Worm (Caenorhabditis elegans): Measurements from ENCODE around the gene egl-26.

Gene egl-26

DNA sequence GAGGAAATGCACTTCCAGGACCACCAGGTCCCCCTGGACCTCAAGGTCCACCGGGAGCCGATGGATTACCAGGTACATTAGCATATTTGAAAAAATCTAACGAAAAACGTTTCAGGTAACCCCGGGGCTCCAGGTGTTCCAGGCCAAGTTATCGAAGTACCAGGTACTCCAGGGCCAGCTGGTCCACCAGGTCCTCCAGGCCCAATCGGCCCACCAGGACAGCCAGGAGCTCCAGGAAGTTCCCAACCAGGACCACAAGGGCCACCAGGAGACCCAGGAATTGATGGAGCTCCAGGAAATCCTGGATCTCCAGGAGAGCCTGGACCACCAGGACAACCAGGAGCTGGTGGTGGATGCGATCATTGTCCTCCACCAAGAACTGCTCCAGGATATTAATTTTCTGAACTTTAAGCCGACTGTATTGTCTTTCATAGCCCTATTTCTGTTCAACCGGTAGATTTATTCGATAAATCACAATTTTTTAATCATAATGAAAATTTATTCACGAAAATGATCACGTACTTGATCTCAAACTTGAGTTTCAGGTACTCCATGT, 36.0 kb downstream of the egl-26 start:
- TF ChIP-seq mxl-3 (GFP tag; optimal IDR thresholded peaks at IDR 0.05) (no peak), jun-1 (tag; optimal IDR thresholded peaks at IDR 0.05) (no peak), lin-13 (GFP tag; optimal IDR thresholded peaks at IDR 0.05) (no peak), dpl-1 (GFP tag; optimal IDR thresholded peaks at IDR 0.05) (no peak), egl-43 (GFP tag; IDR thresholded peaks at IDR 0.05) (peak; percentile 56; the same call in 1 of the 2 replicates), unc-62 (GFP tag; optimal IDR thresholded peaks at IDR 0.05 in 1 of 2) (peak in 1 of 2 experiments; percentile 93), unc-62 (tag; optimal IDR thresholded peaks at IDR 0.05) (no peak), set-16 (GFP tag; IDR thresholded peaks at IDR 0.05) (peak; percentile 83)

DNA sequence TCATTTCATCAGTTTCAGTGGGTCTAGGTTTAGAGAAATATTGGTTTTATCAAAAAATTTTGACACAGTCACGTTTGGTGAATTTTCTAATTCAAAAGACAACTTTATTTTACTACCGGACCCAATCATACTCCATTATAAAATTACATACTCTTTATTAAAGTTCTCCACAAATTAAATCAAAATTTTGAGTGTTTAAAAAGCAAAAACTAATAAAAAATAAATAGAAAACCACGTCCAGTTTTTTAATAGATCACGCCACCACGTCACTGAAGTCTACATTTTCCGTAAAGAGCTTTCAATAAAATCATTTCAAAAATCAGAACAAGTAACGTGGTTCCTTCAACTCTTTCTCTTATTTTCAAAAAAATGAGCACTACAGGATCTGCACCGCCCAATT, 36.4 kb downstream of the egl-26 start, which contains the start of gene txt-1:
TSS of gene txt-1 (plus strand) at position 301 of the 400 bp plus-strand sequence.
- TF ChIP-seq nhr-42 (GFP tag; IDR thresholded peaks at IDR 0.05) (no peak), mdt-29 (GFP tag; IDR thresholded peaks at IDR 0.05) (no peak), nhr-25 (tag; optimal IDR thresholded peaks at IDR 0.05; ENCODE audit: borderline replicate concordance, insufficient read depth) (no peak), snpc-4 (tag; optimal IDR thresholded peaks at IDR 0.05) (no peak), ceh-32 (tag; optimal IDR thresholded peaks at IDR 0.05; ENCODE audit: poor library complexity) (no peak), snpc-1.2 (GFP tag; IDR thresholded peaks at IDR 0.05) (no peak), nhr-11 (tag; optimal IDR thresholded peaks at IDR 0.05) (no peak), saeg-2 (GFP tag; IDR thresholded peaks at IDR 0.05) (no peak), Y75B8A.6 (GFP tag; IDR thresholded peaks at IDR 0.05) (no peak), Y105C5A.15 (GFP tag; IDR thresholded peaks at IDR 0.05) (no peak), tag-97 (GFP tag; IDR thresholded peaks at IDR 0.05) (no peak), vab-7 (GFP tag; IDR thresholded peaks at IDR 0.05) (no peak), rbr-2 (tag; optimal IDR thresholded peaks at IDR 0.05) (no peak), F37D6.2 (tag; optimal IDR thresholded peaks at IDR 0.05) (no peak), madf-5 (GFP tag; IDR thresholded peaks at IDR 0.05) (no peak)

DNA sequence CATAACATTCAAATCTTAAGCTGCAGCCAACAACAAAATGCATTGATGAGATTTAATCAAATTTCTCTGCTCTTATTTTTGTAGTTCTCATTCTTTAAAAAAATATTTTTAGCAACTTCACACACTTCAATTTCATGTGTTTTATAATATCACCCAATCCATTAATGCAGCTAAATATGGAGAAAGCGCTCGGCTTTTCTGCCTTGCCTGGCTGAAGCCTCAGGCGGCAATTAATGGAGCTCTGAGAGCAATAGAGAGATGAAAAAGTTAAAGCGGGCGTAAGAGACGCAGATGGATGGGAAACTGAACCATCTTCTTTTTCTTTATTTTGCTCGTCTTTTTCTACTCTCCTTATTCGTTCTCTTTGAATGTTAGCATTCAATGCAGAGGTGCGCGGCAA, 38.2 kb downstream of the egl-26 start:
- TF ChIP-seq nhr-237 (tag; optimal IDR thresholded peaks at IDR 0.05) (no peak), lim-7 (GFP tag; IDR thresholded peaks at IDR 0.05) (no peak), ceh-20 (GFP tag; IDR thresholded peaks at IDR 0.05) (no peak), php-3 (GFP tag; IDR thresholded peaks at IDR 0.05) (no peak), ztf-7 (tag; optimal IDR thresholded peaks at IDR 0.05) (no peak), zag-1 (tag; optimal IDR thresholded peaks at IDR 0.05) (no peak), ctbp-1 (GFP tag; IDR thresholded peaks at IDR 0.05) (no peak), mep-1 (tag; optimal IDR thresholded peaks at IDR 0.05) (no peak), nhr-102 (tag; optimal IDR thresholded peaks at IDR 0.05) (no peak), ceh-62 (tag; optimal IDR thresholded peaks at IDR 0.05) (no peak), skn-1 (tag; optimal IDR thresholded peaks at IDR 0.05) (no peak), dmd-9 (GFP tag; IDR thresholded peaks at IDR 0.05) (no peak), Y5F2A.4 (GFP tag; optimal IDR thresholded peaks at IDR 0.05) (no peak), unc-39 (tag; optimal IDR thresholded peaks at IDR 0.05) (no peak), sdz-12 (GFP tag; optimal IDR thresholded peaks at IDR 0.05) (no peak), dpl-1 (GFP tag; optimal IDR thresholded peaks at IDR 0.05) (no peak), ama-1 (optimal IDR thresholded peaks at IDR 0.05) (no peak), unc-130 (GFP tag; optimal IDR thresholded peaks at IDR 0.05) (no peak), Y48G9A.11 (GFP tag; IDR thresholded peaks at IDR 0.05) (no peak)
